Worm (Caenorhabditis elegans) whole organism, dauer: ENCODE measurements around the gene klp-3.

Source experiments
- unc-62 ChIP-seq: sonication (generic microtip); optimal IDR thresholded peaks from 2 replicates; lab custom pipeline; 2017; ENCODE audit warnings: missing biosample characterization, missing genetic modification reagents, missing genetic modification characterization

klp-3 gene

DNA sequence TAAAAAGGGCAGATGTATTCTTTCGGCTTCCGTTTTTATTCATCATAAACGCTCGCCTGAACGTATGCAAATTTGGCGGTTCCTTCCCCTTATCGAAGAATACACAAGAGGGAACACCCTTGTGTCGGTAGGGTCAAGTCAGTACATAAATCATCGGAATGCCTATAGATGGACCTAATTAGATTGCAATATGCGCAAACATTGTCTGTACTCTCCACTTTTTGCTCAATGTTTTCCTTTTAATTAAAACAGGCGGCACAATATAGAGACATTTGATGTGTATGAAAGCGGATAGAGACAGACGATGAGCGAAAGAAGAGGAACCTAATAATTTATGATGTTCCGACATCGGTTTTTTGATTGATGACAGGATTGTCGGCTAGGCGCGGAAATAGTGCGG is 27.9 kb upstream of the klp-3 start:
- TF ChIP-seq unc-62 (GFP tag; lab: Kevin White, UChicago) = no peak

DNA sequence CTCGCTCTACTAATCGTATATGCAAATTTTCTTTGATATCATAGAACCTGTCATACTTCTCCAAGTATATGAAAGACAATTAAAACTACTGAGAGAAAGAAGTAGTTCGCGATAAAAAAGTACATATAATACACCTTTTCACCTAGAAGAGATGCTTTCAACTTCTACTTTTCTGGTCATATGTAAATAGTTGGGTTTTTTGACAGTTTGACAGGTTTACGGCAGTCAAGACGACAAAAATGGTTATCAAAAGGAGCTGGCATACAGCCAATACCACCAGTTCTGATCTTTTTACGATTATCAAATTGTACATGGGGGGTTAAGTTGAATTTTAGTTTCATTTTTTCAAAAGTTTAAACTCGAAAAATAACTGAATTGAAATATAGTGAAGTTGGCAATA is 27.2 kb upstream of the klp-3 start:
- no peak for TF ChIP-seq unc-62 (GFP tag; lab: Kevin White, UChicago)

DNA sequence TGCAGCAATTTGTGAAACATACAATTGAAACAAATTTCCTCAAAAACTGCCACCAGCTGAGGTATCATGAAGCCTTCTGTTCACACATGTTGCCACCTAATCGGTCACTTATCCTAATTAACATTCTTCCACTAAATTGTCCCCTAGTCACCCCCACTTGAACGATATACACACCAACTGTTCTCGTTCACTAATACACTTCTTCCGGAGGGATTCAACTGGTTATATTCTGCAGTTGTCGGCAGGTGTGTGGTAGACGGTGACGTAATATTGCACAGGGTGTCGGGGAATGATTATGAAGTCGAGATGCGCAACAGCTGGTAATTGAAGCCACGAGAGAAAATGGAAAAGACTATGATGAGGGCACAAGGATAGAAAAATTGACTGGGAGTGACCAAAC is 26.7 kb upstream of the klp-3 start:
- no peak for TF ChIP-seq unc-62 (GFP tag; lab: Kevin White, UChicago)

DNA sequence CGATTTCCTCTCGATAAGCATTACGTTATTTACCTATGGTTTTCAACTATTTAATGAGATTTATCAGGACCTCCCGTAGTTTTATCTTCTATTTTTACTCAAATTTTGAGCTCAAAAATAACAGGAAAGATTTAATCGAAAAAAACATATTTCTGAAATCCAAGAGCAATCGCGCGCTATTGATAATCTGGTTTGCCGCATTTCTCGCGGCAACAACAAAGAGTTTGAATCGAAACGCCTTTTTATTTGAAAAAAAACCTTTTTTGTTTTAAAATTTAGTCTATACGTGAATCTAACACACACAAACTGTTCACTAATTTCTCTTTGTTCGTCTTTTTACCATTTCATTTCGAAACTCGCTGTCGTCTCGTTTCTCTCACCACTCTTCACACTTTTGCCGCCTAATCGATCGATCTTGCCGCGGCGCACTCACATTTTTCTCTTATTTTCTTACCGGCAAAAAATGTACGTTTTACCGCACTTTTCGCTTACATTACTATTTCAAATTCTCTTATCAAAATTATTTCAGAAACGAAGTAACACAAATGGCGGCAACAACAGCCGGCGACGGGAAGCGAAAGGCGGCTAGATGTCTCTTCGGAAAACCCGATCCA is 25.9 kb upstream of the klp-3 start, which contains the start of gene cki-2:
cki-2 (plus strand) TSS at position 337 of the 614 bp plus-strand sequence.
- no peak for TF ChIP-seq unc-62 (GFP tag; lab: Kevin White, UChicago)

DNA sequence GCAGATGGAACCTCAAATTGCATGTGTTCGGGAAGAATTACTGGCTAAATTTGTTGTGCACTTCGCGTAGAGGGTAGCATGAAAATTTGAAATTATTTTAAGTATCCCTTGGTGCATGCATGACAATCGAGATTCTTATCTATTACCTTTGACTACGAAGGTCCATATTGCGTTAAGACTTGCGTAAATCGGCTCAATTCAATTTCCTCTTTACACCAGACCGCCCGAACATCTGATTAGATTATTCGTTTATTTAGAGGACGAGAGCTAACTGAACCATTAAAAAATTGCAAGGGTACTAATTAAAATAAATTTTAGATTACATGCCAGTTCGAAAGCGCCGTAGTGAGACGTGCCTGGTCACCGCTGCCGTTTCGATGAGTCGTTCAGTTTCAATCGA is 24.6 kb upstream of the klp-3 start:
- TF ChIP-seq unc-62 (GFP tag; lab: Kevin White, UChicago) = no peak

DNA sequence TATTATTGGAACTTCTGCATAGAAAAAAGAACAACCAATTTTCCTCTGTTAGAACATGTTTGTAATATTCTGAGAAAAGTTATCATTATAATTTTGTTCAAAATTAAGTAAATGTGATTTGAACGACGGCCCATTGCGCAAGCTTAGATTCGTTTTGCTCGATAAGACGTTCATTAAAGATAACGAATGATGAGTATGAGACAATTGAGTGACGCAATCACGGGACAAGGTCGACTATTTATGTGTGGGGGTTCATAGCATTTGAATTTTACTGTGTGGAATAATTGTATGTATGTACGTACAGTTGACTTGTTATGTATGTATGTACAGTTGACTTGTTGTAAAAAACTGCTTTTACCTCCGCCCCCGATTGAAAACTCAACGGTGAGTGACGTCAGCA is 22.8 kb upstream of the klp-3 start:
- TF ChIP-seq unc-62 (GFP tag; lab: Kevin White, UChicago) = no peak

DNA sequence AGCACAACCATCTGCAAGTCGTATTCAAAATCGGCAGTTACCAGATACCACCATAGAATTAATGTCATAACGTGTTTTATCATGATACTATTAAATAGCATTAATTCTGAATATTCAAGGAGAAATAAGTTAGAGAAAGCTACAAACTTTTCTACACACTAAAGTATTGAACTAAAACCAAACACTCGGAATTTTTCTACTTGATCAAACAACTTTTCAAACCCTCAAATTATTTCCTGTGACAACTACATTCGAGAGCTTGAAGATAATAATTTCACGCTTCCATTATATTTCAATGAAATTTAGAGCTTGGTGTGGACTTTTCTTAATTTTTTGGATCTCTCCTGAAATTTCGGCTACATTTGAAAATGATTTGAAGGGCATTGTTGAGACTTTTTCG is 19.7 kb upstream of the klp-3 start, which contains the start of gene irld-47:
irld-47 (minus strand) TSS at position 101 of the 400 bp plus-strand sequence.
- TF ChIP-seq unc-62 (GFP tag; lab: Kevin White, UChicago) = no peak

DNA sequence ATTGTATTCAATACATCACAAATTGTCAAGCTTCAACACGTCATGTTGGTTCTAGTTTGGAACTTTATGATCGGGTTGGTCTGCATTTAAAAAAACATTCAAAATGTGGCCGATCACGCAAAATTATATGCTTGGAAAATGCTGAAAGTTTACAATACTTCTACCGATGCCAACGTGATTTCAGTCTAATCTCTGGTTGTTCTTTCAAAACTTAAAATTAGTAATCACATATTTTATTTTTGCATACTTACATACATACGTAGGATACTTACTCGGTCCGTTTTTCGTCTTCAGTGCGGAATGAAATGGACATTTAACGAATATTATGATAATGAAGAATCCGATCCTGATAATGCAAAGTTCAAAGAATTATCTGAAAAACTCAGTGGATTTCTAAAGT is 17.0 kb upstream of the klp-3 start, which contains the start of gene srw-62:
srw-62 (plus strand) TSS at position 301 of the 400 bp plus-strand sequence.
- TF ChIP-seq unc-62 (GFP tag; lab: Kevin White, UChicago) = no peak

DNA sequence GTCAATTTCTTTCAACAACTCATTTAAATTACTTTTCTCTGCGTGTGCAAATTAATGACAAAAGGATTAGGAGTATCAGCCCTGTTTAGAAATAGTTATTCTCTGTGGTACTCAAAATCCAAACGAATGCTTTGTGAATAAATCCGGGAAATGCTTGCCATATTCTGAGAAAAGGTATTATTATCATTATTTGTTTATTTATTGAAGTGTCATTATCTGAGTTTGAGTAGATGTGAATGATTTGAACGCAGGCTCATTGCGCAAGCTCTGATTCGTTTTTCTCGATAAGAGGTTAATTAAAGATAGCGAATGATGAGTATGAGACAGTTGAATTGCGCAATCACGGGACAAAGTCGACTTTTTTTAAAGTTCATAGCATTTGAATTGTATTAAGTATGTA is 14.3 kb upstream of the klp-3 start:
- TF ChIP-seq unc-62 (GFP tag; lab: Kevin White, UChicago) = no peak

DNA sequence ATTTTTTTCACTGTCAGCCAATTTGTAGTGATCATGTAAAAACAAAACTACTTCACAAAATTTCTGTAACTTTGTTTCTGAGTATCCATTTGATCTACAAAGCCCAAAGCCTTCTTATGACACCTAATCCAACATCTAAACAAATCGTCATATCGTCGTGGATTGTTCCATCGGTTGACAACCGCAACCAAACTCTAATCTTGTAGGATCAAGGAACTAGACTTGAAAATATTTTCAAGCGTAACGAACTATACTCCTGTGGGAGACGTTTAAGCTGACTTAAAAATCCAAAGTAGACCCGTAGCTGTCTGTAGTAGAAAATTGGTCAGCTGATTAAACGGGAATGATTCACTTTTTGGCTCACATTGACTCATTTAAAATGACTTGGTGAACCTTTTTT is 12.5 kb upstream of the klp-3 start:
- TF ChIP-seq unc-62 (GFP tag; lab: Kevin White, UChicago) = no peak

DNA sequence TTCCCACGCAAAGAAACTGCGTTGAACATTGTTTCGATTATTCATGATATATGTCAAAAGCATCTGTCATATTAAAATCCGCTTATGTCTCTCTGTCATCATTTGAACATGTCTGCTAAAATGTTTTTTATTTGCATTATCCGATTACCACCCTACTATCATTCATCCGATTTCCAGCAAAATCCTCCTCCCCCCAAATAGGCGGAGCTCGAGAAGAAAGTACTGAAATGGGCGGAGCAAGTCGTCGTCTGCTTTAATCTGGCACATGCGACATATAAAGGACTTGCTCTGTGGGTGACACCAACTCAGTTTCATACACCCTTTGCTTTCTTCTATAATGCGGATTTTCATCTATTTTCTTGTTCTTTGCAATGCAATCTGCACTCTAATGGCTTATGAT is 10.1 kb upstream of the klp-3 start, which contains the start of gene T09A5.14:
T09A5.14 (plus strand) TSS at position 301 of the 400 bp plus-strand sequence.
- no peak for TF ChIP-seq unc-62 (GFP tag; lab: Kevin White, UChicago)

DNA sequence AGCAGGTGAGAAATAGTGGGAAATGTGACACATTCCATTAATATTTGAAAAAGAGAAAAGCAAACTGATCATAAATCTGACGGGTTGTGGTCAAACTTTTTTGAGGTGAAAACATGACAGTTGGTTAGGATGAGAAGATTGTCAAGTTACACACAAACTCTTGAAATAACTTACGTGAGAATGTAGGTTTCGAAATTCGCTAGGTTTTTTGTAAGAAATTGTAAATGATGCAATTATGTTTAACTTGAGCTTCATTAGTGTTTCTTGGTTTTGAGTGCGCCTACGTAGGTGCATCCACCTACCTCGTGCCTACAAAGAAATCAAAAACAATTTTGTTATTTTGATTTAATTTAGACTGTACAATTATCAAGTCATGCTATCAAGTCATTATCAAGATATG is 6.8 kb upstream of the klp-3 start, which contains the start of gene cex-2:
cex-2 (minus strand) TSS at position 101 of the 400 bp plus-strand sequence.
- no peak for TF ChIP-seq unc-62 (GFP tag; lab: Kevin White, UChicago)

DNA sequence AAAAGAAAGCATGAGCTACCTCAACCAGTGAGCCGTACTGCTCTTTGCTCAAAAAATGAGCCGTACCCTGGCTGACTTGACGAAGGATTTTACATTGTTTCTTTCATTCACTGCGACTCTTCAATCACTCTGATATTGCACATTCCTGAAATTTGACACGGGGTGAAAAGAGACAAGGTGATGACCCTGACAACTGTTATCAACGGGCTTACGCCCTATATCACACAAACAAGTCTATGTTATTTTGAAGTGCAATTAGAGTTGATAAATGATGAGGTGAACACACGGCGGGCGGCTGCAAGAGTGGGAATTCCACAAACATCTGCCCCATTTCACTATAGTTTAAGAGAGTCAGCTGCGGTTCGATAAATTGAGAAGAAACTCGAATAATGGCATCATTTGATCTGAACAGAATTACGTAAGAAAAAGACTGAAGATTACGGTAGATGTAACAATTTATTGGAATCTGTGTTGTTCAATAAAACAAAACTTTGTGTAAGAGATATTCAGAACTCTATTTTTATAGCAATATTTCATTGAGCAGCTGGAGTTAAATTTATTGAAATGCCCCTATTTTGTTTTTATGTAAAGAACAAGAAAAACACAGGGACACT is 5.4 kb upstream of the klp-3 start:
- no peak for TF ChIP-seq unc-62 (GFP tag; lab: Kevin White, UChicago)

DNA sequence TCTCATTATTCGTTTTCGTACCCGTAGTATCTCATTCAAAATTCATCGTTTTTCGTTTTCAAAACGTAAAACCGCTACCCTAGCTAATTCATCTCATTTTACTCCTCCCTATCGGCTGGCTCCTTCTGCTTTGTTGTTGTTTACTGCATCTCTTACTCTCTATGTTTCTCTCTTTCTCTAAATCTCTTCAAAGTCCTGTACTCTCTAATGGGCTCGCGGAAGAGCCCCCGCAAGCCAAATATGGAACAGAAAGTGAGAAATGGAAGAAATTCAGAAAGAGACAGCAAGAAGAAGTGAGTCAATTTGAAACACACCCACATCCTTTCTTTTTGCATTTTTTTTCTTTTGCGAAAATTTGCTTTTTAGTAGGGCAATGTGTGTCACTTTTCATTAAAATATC is 3.5 kb upstream of the klp-3 start:
- no peak for TF ChIP-seq unc-62 (GFP tag; lab: Kevin White, UChicago)

DNA sequence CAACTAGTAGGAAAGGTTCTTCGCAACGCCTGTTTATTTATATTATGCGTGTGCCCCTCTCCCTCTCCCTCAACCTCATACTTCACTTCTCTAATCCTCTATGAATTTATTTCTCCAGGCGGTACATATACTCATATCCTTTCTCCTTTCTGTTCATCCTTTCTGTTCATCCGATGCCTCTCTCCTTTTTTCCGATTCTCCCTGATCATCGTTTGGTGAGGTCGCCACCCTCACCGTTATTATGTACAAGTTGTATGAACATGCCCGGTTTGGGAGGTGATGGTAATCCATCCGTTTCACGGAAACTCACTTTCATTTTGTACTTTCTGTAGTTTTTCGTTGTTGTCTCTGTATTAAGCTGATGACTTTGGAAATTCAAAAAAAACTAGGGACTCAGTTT is 2.5 kb upstream of the klp-3 start:
- no peak for TF ChIP-seq unc-62 (GFP tag; lab: Kevin White, UChicago)

DNA sequence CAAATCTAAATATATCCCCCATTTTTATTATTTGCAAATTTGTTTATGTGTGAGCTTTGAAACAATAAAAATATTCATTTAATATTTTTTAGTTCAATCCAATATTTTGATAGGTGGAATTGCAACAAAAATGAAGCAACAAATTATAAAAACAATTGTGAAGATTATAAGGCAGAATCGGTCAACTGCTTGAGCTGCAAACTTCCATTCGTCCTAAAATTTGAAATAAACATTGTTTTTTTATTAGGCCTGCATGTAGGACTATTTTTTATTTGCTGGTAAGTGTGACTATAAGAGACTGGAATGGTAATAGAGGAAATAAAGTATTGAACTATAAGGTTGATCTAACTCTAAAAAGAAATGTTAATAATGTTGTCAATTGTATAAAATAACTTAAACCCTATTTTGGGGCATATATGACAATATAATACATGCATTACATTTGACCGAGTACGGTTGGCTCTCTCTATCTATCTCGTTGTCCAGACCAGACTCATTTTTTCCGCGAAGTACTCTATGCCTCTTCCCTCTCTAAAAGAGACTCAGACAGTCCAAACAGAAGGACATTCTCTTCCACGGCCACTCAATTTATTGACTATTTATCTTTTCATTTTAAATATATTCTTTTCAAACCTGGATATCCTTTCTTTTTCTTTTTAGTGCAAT is 3.6 kb downstream of the klp-3 start, which contains the start of gene T09A5.4:
T09A5.4 (plus strand) TSS at position 616 of the 666 bp plus-strand sequence.
- TF ChIP-seq unc-62 (GFP tag; lab: Kevin White, UChicago) = no peak
